Worm (Caenorhabditis elegans): ENCODE measurements around the gene ssu-2.
A peak's percentile ranks its signal among the peaks of the same experiment; 100 is the strongest.

Gene ssu-2

DNA sequence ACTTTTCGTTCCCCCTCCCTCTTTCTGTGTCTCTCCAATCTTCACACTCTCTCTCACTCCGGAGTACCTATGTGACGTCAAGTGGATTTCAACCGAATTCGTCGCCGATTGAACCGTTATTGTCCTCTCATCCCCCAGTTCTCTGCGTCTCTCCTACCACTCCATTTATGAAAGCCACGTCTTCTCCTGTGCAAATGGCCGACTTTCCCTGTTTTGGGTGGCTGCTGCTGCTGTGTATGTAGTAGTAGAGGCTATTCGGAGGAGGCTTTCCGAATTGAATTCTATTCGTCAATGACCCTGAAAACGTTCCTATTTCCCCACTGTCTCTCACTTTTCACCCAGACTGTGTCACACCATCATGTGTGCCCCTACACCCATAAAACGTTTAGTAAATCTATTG, 30.7 kb downstream of the ssu-2 start:
- TF ChIP-seq odd-2 (tag; optimal IDR thresholded peaks at IDR 0.05): no peak
- TF ChIP-seq fkh-6 (tag; optimal IDR thresholded peaks at IDR 0.05): no peak
- TF ChIP-seq pros-1 (tag; optimal IDR thresholded peaks at IDR 0.05): peak; percentile 48
- no peak for TF ChIP-seq unc-3 (GFP tag; conservative IDR thresholded peaks at IDR 0.05)
- no peak for TF ChIP-seq unc-3 (tag; optimal IDR thresholded peaks at IDR 0.05)
- TF ChIP-seq Y22D7AL.16 (tag; optimal IDR thresholded peaks at IDR 0.05): no peak
- TF ChIP-seq ceh-6 (GFP tag; optimal IDR thresholded peaks at IDR 0.05): no peak
- no peak for TF ChIP-seq gmeb-2 (tag; optimal IDR thresholded peaks at IDR 0.05)
- TF ChIP-seq ceh-31 (tag; optimal IDR thresholded peaks at IDR 0.05): peak; percentile 31

DNA sequence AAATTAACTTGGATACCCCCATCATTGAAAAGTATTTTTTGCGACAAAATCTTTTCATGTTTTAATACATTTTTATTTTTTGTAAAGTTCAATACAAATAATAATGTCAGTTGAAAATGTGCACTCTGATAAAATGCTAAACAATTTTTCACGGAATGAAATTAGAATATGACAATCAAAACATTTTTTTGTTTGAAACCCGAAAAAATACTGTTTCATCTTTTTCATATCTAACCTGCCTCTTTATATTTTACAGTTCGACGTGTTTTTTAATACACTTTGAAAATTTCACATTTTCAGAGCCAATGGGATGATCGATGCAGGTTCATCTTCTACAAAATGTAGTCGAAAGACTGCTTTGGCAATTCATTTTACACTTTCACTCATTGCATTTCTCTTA, 32.8 kb downstream of the ssu-2 start, which contains the start of gene clc-8:
Gene clc-8, plus strand, starts transcription at position 301 of the 400 bp plus-strand sequence.
- no peak for TF ChIP-seq ztf-16 (tag; optimal IDR thresholded peaks at IDR 0.05)
- no peak for TF ChIP-seq ceh-45 (GFP tag; IDR thresholded peaks at IDR 0.05)

DNA sequence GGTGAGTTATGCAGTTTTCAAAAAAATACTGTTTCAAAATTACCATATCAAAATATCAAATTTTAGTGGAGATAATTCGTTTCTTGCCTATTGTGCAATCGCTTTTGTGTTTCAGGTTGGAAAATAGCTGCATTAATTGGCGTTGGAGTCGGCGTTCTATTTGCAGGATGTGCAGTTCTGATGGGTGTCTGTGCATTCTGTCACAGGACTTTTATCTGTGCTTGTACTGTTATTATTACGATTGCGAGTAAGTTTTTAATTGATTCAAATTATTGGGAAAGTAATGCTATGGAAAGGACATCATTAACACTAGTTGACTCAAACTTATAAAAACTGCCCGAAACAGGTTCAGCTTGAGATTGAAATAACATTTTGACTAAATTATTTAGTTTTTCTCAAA, 33.8 kb downstream of the ssu-2 start:
- TF ChIP-seq F13H6.1 (tag; optimal IDR thresholded peaks at IDR 0.05) (no peak), ets-4 (tag; optimal IDR thresholded peaks at IDR 0.05) (no peak), hlh-30 (tag; optimal IDR thresholded peaks at IDR 0.05; ENCODE audit: insufficient read depth) (no peak), sox-2 (GFP tag; IDR thresholded peaks at IDR 0.05) (no peak), ceh-19 (GFP tag; optimal IDR thresholded peaks at IDR 0.05) (no peak), dmd-4 (tag; optimal IDR thresholded peaks at IDR 0.05; ENCODE audit: borderline replicate concordance) (no peak), ceh-34 (tag; optimal IDR thresholded peaks at IDR 0.05) (no peak), ahr-1 (tag; optimal IDR thresholded peaks at IDR 0.05) (no peak), pat-9 (tag; optimal IDR thresholded peaks at IDR 0.05) (no peak), nhr-11 (tag; optimal IDR thresholded peaks at IDR 0.05) (no peak), mec-3 (tag; optimal IDR thresholded peaks at IDR 0.05; ENCODE audit: borderline replicate concordance) (no peak), hlh-6 (tag; optimal IDR thresholded peaks at IDR 0.05) (no peak), K09A11.1 (tag; optimal IDR thresholded peaks at IDR 0.05; ENCODE audit: insufficient read depth) (no peak)

DNA sequence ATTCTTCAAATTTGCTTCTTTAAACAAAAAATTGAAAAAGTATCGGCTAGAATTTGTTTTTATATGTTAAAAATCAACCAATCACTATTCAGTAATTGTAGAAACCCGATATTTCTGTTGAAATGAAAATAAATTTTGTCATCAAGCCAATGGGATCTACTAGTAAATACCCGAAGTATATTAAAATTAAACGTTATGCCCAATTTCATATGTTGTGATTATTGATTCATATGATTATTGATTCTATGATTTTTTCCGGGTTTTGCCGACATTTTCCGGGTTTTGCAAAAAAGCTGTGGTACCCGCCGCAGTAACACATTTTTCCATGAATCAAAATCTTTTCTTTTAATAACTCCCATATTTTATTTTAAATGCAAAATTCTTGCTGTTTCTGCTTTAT, 34.5 kb downstream of the ssu-2 start:
- TF ChIP-seq pha-4 (tag; optimal IDR thresholded peaks at IDR 0.05): no peak
- TF ChIP-seq rnt-1 (tag; optimal IDR thresholded peaks at IDR 0.05): no peak
- no peak for TF ChIP-seq ceh-48 (tag; optimal IDR thresholded peaks at IDR 0.05)
- TF ChIP-seq hlh-30 (tag; optimal IDR thresholded peaks at IDR 0.05; ENCODE audit: insufficient read depth): no peak
- TF ChIP-seq C38D4.7 (GFP tag; optimal IDR thresholded peaks at IDR 0.05): no peak
- TF ChIP-seq syd-9 (tag; optimal IDR thresholded peaks at IDR 0.05): no peak
- no peak for TF ChIP-seq K02D7.2 (tag; optimal IDR thresholded peaks at IDR 0.05)
- TF ChIP-seq nhr-11 (tag; optimal IDR thresholded peaks at IDR 0.05): no peak
- TF ChIP-seq pros-1 (tag; optimal IDR thresholded peaks at IDR 0.05): no peak
- no peak for TF ChIP-seq tbx-7 (tag; optimal IDR thresholded peaks at IDR 0.05)
- no peak for TF ChIP-seq odd-2 (tag; optimal IDR thresholded peaks at IDR 0.05)
- no peak for TF ChIP-seq hlh-15 (tag; optimal IDR thresholded peaks at IDR 0.05)
- no peak for TF ChIP-seq lin-11 (tag; optimal IDR thresholded peaks at IDR 0.05)

DNA sequence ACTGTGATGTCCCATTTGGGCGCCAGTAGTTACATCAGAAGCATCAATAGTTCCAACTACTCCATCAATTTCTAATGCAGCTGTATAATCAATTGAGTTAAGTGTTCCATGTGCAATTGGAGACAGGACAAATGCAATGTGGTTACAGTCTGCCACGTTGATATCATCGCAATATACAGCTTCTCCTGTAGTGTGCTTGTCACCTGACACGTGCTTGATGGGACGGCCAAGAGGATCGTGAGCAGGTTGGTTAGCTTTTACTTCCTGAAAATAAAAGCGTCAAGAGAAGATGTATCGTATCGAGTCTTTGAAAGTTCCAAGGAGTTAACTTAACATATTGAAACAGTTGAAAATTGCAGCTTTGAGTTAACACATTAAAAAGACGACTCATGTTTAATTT, 47.5 kb downstream of the ssu-2 start:
- TF ChIP-seq pros-1 (tag; optimal IDR thresholded peaks at IDR 0.05) (no peak), ceh-34 (tag; optimal IDR thresholded peaks at IDR 0.05) (no peak), unc-55 (GFP tag; optimal IDR thresholded peaks at IDR 0.05) (no peak), ceh-6 (GFP tag; optimal IDR thresholded peaks at IDR 0.05) (no peak), dmd-4 (tag; optimal IDR thresholded peaks at IDR 0.05; ENCODE audit: borderline replicate concordance) (no peak), F13H6.1 (tag; optimal IDR thresholded peaks at IDR 0.05) (no peak), mec-3 (tag; optimal IDR thresholded peaks at IDR 0.05; ENCODE audit: borderline replicate concordance) (no peak), unc-86 (tag; optimal IDR thresholded peaks at IDR 0.05) (no peak), npax-4 (tag; optimal IDR thresholded peaks at IDR 0.05) (no peak)
